Fruit fly (Drosophila melanogaster) whole organism: ENCODE data around the gene qtc.

ENCODE experiments used
- CG8478 ChIP-seq: fragments of >200 bp; optimal IDR thresholded peaks from 2 replicates; lab custom pipeline; 2018; ENCODE audit warnings: inconsistent platforms
- EcR ChIP-seq, 2 experiments: fragments of >200 bp; optimal IDR thresholded peaks; 2 replicates each; lab custom pipeline; 2017; ENCODE audit warnings: missing biosample characterization in 2 of 2, missing genetic modification characterization in 2 of 2, missing genetic modification reagents in 2 of 2
- pan ChIP-seq: fragments of >200 bp; optimal IDR thresholded peaks from 2 replicates; lab custom pipeline; 2017
- psq ChIP-seq: fragments of >200 bp; optimal IDR thresholded peaks from 2 replicates; lab custom pipeline; 2017

dm6 chr2L:5114879-5115278, 54.3 kb downstream of the qtc start:
- TF ChIP-seq psq (lab: Kevin White, UChicago) (no peak), EcR (GFP tag; optimal IDR thresholded peaks at IDR 0.05; lab: Kevin White, UChicago) (no peak), pan (lab: Kevin White, UChicago) (no peak), CG8478 (lab: Kevin White, UChicago) (no peak)
